Worm (Caenorhabditis elegans) whole organism, midembryonic: ENCODE data around the gene F26A1.4.

ENCODE experiments used
- T22C8.4 ChIP-seq: fragments of 200-800 bp; sonication (Bioruptor generic); IDR thresholded peaks from 2 replicates; pipeline ENCODE4 v1.3.6; 2022; ENCODE audit warnings: missing genetic modification characterization, missing compliant biosample characterization
- cog-1 ChIP-seq: sonication (generic microtip); optimal IDR thresholded peaks from 2 replicates; lab custom pipeline; 2016; ENCODE audit warnings: missing genetic modification characterization, missing compliant biosample characterization
- flt-1 ChIP-seq: fragments of 200-800 bp; sonication (Bioruptor generic); IDR thresholded peaks from 2 replicates; pipeline ENCODE4 v1.3.6; 2022; ENCODE audit warnings: missing genetic modification characterization, missing compliant biosample characterization
- klf-2 ChIP-seq: fragments of 200-800 bp; sonication (Bioruptor generic); conservative IDR thresholded peaks from 2 replicates; pipeline ENCODE4 v1.3.6; 2022; ENCODE audit warnings: missing genetic modification reagents, missing genetic modification characterization, missing compliant biosample characterization
- med-1 ChIP-seq: sonication (generic microtip); optimal IDR thresholded peaks from 2 replicates; lab custom pipeline; 2017; ENCODE audit warnings: missing genetic modification characterization, mild to moderate bottlenecking, missing compliant biosample characterization, antibody characterized with exemption, missing genetic modification reagents; ENCODE audit not compliant: insufficient read depth
- ref-1 ChIP-seq: fragments of 200-800 bp; sonication (Bioruptor generic); conservative IDR thresholded peaks from 2 replicates; pipeline ENCODE4 v1.3.6; 2022; ENCODE audit warnings: missing genetic modification reagents, missing genetic modification characterization, missing compliant biosample characterization
- tab-1 ChIP-seq: fragments of 200-800 bp; sonication (Bioruptor generic); IDR thresholded peaks from 2 replicates; pipeline ENCODE4 v1.3.6; 2022; ENCODE audit warnings: missing genetic modification characterization, missing compliant biosample characterization
- ztf-23 ChIP-seq: fragments of 200-800 bp; sonication (Bioruptor generic); IDR thresholded peaks from 2 replicates; pipeline ENCODE4 v1.3.6; 2022; ENCODE audit warnings: missing genetic modification reagents, missing genetic modification characterization, missing compliant biosample characterization
- ztf-29 ChIP-seq: fragments of 200-800 bp; sonication (Bioruptor generic); IDR thresholded peaks from 2 replicates; pipeline ENCODE4 v1.3.6; 2022; ENCODE audit warnings: missing genetic modification reagents, missing genetic modification characterization, missing compliant biosample characterization

F26A1.4 gene

DNA sequence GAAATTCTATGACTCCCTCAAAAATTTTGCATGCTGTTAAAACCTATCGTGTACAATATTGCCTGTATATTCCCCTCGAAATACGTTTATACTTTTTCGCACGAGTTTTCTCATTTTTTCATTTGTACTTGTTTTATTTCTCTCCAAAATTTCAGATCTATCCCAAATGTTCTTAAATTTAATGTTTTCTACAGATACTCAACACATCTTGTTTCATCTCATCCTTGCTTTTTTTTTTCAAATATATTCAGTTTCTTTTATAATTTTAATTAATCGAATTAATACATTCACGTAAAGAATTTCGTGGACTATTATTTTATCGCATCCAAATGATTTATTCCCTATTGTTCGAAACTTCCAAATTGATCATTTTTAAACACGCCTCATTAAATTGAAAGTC is 37.6 kb downstream of the F26A1.4 start, which contains the start of gene C35D10.8:
TSS of gene C35D10.8 (plus strand) at position 301 of the 400 bp plus-strand sequence.
- TF ChIP-seq flt-1 (GFP tag; lab: Robert Waterston, UW) (no peak), ztf-23 (GFP tag; lab: Robert Waterston, UW) (no peak), ref-1 (GFP tag; lab: Robert Waterston, UW) (no peak), med-1 (no peak), T22C8.4 (no peak), klf-2 (GFP tag; lab: Robert Waterston, UW) (no peak), tab-1 (GFP tag; lab: Robert Waterston, UW) (no peak), cog-1 (no peak), ztf-29 (GFP tag; lab: Robert Waterston, UW) (no peak)

DNA sequence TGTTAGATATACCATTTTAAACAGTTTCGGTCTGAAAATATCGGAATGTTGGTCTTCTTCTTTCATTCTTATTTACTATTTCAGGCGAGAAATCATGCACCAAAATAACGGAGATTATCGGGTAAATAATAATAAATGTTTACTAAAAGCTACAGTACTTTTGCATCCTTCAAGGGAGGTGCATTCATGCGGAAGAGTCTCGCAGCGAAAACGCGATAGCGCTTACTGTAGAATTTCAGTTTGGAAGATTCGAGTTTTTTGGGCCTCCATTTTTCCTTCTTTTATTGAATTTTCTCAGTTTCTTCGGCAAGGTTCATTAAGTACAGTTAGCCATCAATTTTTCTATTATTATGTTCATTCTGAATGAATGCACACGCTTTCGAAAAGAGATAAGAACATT is 38.8 kb downstream of the F26A1.4 start, which contains the start of gene C35D10.7:
TSS of gene C35D10.7 (plus strand) at position 85 of the 400 bp plus-strand sequence.
- no peak for TF ChIP-seq cog-1
- TF ChIP-seq tab-1 (GFP tag; lab: Robert Waterston, UW) = no peak

DNA sequence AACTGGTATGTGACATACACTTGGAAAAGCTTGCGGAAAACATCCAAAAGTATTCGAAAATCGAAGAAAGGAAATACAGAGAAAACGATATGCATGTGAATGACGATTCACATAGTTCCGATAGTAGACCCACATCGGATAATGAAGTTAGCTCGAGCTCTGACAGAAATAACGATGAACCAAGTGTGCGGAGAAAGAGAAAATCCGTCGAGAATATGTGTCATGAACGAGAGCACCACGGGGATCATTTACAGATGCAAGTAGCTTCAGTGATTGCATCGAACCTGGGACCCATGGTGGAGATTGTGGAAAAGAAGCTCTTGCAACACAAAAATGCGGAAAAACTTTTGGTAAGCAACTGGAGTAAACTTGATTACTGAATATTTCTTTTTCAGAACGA is 39.7 kb downstream of the F26A1.4 start:
- no peak for TF ChIP-seq klf-2 (GFP tag; lab: Robert Waterston, UW)
- TF ChIP-seq ref-1 (GFP tag; lab: Robert Waterston, UW) = no peak
- TF ChIP-seq tab-1 (GFP tag; lab: Robert Waterston, UW) = no peak
- TF ChIP-seq cog-1 = no peak
- TF ChIP-seq flt-1 (GFP tag; lab: Robert Waterston, UW) = no peak
- no peak for TF ChIP-seq ztf-29 (GFP tag; lab: Robert Waterston, UW)
- TF ChIP-seq ztf-23 (GFP tag; lab: Robert Waterston, UW) = no peak
- no peak for TF ChIP-seq med-1
- TF ChIP-seq T22C8.4 = no peak

DNA sequence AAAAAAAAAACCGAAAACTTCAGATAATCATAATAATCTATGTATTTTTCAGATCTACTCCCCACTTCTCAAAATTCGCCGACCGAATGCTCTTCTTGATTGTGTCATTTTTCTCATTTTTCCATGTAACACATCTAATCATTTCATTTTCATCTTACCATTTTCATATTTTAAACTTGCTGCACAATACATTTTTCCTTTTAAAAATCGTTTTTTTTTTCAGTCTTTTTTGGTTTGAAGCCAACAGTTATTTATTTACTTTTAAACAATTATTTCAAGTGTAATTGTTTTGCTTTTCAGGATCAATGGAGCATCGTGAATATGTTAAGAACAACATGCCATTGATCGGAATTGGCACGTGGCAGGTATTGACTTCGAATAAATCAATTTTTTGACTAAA is 41.7 kb downstream of the F26A1.4 start, which contains the start of gene C35D10.6:
TSS of gene C35D10.6 (plus strand) at position 301 of the 400 bp plus-strand sequence.
- no peak for TF ChIP-seq ztf-29 (GFP tag; lab: Robert Waterston, UW)
- TF ChIP-seq ref-1 (GFP tag; lab: Robert Waterston, UW) = no peak
- TF ChIP-seq cog-1 = no peak
- no peak for TF ChIP-seq T22C8.4
- no peak for TF ChIP-seq tab-1 (GFP tag; lab: Robert Waterston, UW)
- no peak for TF ChIP-seq flt-1 (GFP tag; lab: Robert Waterston, UW)
- no peak for TF ChIP-seq ztf-23 (GFP tag; lab: Robert Waterston, UW)
- no peak for TF ChIP-seq med-1
- TF ChIP-seq klf-2 (GFP tag; lab: Robert Waterston, UW) = no peak

DNA sequence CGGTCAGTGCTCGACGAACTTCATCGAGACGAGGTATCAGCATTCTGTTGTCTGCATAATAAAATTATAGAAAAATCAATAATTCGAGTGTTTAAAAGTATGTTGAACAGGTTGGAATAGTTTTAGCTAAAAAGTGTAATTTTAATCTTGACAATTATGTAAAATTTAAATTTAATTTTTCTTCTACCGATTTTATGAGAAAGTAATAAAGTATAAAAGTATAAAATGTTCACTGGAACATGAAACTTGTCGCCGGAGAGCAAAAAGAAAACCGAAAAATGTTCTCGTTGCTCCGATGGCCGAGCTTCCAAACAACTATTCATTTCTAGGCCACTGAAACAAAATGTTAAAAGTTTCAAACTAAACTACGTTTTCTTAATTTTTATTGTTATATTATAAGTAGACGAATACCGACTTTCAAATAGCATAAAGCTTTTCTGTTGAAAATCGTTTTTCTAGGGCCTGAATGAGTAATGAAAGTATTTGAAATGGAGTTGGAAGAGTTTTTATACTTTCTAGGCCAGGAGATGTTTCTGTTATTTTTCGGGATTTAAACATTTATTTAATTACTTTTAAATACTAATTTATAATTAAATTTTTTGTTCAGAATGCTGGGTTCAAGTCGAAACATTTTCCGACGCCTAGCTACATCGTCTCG is 44.5 kb downstream of the F26A1.4 start, which contains the start of the genes C35D10.10 and C35D10.5:
TSS of gene C35D10.10 (minus strand) at position 51 of the 658 bp plus-strand sequence.
TSS of gene C35D10.5 (plus strand) at position 608 of the 658 bp plus-strand sequence.
- TF ChIP-seq med-1 (no peak), ztf-23 (GFP tag; lab: Robert Waterston, UW) (no peak), tab-1 (GFP tag; lab: Robert Waterston, UW) (no peak), flt-1 (GFP tag; lab: Robert Waterston, UW) (no peak), cog-1 (no peak), T22C8.4 (no peak), klf-2 (GFP tag; lab: Robert Waterston, UW) (no peak), ztf-29 (GFP tag; lab: Robert Waterston, UW) (no peak), ref-1 (GFP tag; lab: Robert Waterston, UW) (no peak)

DNA sequence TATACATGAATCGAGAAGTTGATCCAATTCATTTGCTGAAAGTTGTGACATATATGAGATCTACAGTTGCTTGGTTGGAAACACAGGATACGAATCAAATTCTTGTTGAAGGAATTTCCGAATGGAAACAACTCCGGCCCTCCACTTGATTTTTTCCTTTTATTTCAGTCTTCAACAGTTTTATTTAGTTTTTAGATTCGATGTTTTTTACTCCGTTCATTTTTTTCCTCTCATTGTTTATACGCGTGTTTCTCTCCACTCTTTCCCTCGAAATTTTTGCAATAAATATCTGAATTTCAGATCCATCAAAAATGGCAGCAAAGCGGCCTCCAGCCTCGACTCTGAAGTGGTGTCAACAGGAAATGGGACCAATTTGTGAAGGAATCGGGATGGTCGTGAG is 45.8 kb downstream of the F26A1.4 start, which contains the start of gene coq-8:
TSS of gene coq-8 (plus strand) at position 301 of the 400 bp plus-strand sequence.
- no peak for TF ChIP-seq klf-2 (GFP tag; lab: Robert Waterston, UW)
- TF ChIP-seq cog-1 = no peak
- no peak for TF ChIP-seq ztf-29 (GFP tag; lab: Robert Waterston, UW)
- no peak for TF ChIP-seq med-1
- TF ChIP-seq ztf-23 (GFP tag; lab: Robert Waterston, UW) = no peak
- TF ChIP-seq tab-1 (GFP tag; lab: Robert Waterston, UW) = no peak
- TF ChIP-seq ref-1 (GFP tag; lab: Robert Waterston, UW) = no peak
- TF ChIP-seq flt-1 (GFP tag; lab: Robert Waterston, UW) = no peak
- TF ChIP-seq T22C8.4 = no peak

DNA sequence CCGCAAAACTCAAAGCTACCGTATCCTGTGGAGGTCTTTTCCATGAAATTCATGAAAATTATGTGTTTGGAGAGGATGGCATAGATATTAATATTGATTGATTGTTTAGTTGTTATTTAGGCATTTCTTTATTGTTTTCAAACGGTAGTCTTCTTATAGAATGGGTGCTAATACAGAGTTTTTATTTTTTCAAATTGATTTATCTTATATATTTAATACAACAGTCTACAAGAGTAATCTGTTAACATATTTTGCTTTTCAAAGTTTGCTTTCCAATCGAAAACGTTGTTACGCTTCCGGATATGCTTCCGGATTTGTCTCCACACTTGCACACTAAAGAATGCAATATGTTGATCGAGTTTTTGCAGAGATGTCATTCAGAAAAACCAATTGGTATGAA is 49.4 kb downstream of the F26A1.4 start, which contains the start of gene C35D10.17:
TSS of gene C35D10.17 (plus strand) at position 301 of the 400 bp plus-strand sequence.
- no peak for TF ChIP-seq T22C8.4
- TF ChIP-seq ref-1 (GFP tag; lab: Robert Waterston, UW) = no peak
- TF ChIP-seq ztf-29 (GFP tag; lab: Robert Waterston, UW) = no peak
- no peak for TF ChIP-seq cog-1
- TF ChIP-seq ztf-23 (GFP tag; lab: Robert Waterston, UW) = no peak
- no peak for TF ChIP-seq flt-1 (GFP tag; lab: Robert Waterston, UW)
- no peak for TF ChIP-seq med-1
- no peak for TF ChIP-seq klf-2 (GFP tag; lab: Robert Waterston, UW)
- TF ChIP-seq tab-1 (GFP tag; lab: Robert Waterston, UW) = no peak

DNA sequence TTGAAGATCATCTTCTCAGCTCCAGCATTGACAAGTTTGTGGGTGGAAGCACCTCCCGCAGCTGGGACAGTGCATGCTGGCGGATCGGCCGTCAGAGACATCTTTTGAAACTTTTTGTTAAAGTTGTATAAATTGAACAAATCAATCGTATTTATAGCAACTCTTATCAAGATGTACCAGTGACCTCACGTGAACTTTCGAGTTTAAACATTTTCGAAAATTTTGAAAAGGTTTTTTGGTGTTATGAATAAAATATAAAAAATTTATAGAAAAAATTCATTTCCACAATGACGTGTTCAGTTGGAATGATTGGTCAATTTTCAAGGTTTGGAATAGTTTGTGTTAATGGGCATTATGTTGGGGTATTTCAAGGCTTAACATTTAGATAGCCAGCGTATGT is 51.3 kb downstream of the F26A1.4 start, which contains the start of the genes msd-4 and C35D10.3:
TSS of gene msd-4 (minus strand) at position 101 of the 400 bp plus-strand sequence.
TSS of gene C35D10.3 (plus strand) at position 279 of the 400 bp plus-strand sequence.
- TF ChIP-seq ztf-29 (GFP tag; lab: Robert Waterston, UW) (no peak), klf-2 (GFP tag; lab: Robert Waterston, UW) (no peak), ref-1 (GFP tag; lab: Robert Waterston, UW) (no peak), T22C8.4 (no peak), med-1 (no peak), cog-1 (no peak), flt-1 (GFP tag; lab: Robert Waterston, UW) (no peak), ztf-23 (GFP tag; lab: Robert Waterston, UW) (no peak), tab-1 (GFP tag; lab: Robert Waterston, UW) (no peak)
